Fruit fly (Drosophila melanogaster) whole organism, pupa: ENCODE results near the gene Edem2.

ENCODE experiments used
- CG10348 ChIP-seq: fragments of 200-800 bp; sonication (Bioruptor generic); IDR thresholded peaks from 2 replicates; pipeline ENCODE4 v1.3.6; 2022; ENCODE audit warnings: missing biosample characterization, missing genetic modification characterization
- CG15710 ChIP-seq: fragments of 200-800 bp; sonication (Bioruptor generic); optimal IDR thresholded peaks from 2 replicates; lab custom pipeline; 2018; ENCODE audit warnings: missing biosample characterization, mild to moderate bottlenecking, missing genetic modification characterization, moderate library complexity
- CG4496 ChIP-seq: fragments of 200-800 bp; sonication (Bioruptor generic); IDR thresholded peaks from 3 replicates; pipeline ENCODE4 v1.3.6; 2022; ENCODE audit warnings: missing biosample characterization, missing genetic modification characterization
- CG8159 ChIP-seq: fragments of 200-800 bp; sonication (Bioruptor generic); optimal IDR thresholded peaks from 3 replicates; lab custom pipeline; 2018; ENCODE audit warnings: missing biosample characterization, mild to moderate bottlenecking, missing genetic modification characterization, moderate library complexity
- CG8301 ChIP-seq: fragments of 200-800 bp; sonication (Bioruptor generic); optimal IDR thresholded peaks from 2 replicates; lab custom pipeline; 2018; ENCODE audit warnings: missing biosample characterization, mild to moderate bottlenecking, missing genetic modification characterization
- CG9948 ChIP-seq: fragments of 200-800 bp; sonication (Bioruptor generic); optimal IDR thresholded peaks from 2 replicates; lab custom pipeline; 2018; ENCODE audit warnings: missing biosample characterization, mild to moderate bottlenecking, missing genetic modification characterization, moderate library complexity
- EcR ChIP-seq: fragments of 200-800 bp; sonication (Bioruptor generic); optimal IDR thresholded peaks from 3 replicates; lab custom pipeline; 2019; ENCODE audit warnings: missing biosample characterization, missing genetic modification characterization, mild to moderate bottlenecking, moderate library complexity, missing genetic modification reagents
- Ets98B ChIP-seq: fragments of 200-800 bp; sonication (Bioruptor generic); IDR thresholded peaks from 2 replicates; pipeline ENCODE4 v1.3.6; 2022; ENCODE audit warnings: missing biosample characterization, missing genetic modification characterization
- Pif1B ChIP-seq: fragments of 200-800 bp; sonication (Bioruptor generic); optimal IDR thresholded peaks from 3 replicates; lab custom pipeline; 2016; ENCODE audit warnings: missing biosample characterization, missing genetic modification characterization
- gl ChIP-seq: fragments of 200-800 bp; sonication (Bioruptor generic); optimal IDR thresholded peaks from 2 replicates; lab custom pipeline; 2018; ENCODE audit warnings: missing biosample characterization, mild to moderate bottlenecking, missing genetic modification characterization

DNA sequence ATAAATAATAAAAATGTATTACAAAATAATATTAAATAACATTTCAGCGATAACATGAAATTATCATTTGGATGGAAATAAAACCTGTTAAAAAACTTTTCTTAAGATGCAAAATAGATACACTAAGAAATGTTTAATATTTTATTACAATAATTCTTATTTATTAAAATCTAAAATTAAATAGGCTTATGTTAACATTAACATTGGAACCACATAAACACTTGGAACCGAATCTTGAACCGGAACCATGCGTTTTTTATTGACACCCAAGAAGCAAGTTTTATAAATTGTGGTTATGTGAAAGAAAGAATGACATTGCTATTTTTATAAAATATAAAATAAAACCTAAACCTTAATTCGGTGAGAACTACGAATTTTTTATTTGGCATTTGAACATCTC is 31.8 kb upstream of the Edem2 start, which contains the start of gene kmg:
- TF ChIP-seq CG4496 (no peak), CG8159 (tag; lab: Kevin White, UChicago) (no peak), gl (tag; lab: Kevin White, UChicago) (no peak), CG15710 (no peak), EcR (GFP tag; lab: Kevin White, UChicago) (no peak), CG9948 (tag; lab: Kevin White, UChicago) (no peak), Pif1B (GFP tag; lab: Kevin White, UChicago) (no peak), CG10348 (GFP tag; lab: Robert Waterston, UW) (no peak), Ets98B (GFP tag; lab: Robert Waterston, UW) (no peak), CG8301 (tag; lab: Kevin White, UChicago) (no peak)
